Worm (Caenorhabditis elegans): Measurements from ENCODE around the gene F35E8.9.

The F35E8.9 gene

DNA sequence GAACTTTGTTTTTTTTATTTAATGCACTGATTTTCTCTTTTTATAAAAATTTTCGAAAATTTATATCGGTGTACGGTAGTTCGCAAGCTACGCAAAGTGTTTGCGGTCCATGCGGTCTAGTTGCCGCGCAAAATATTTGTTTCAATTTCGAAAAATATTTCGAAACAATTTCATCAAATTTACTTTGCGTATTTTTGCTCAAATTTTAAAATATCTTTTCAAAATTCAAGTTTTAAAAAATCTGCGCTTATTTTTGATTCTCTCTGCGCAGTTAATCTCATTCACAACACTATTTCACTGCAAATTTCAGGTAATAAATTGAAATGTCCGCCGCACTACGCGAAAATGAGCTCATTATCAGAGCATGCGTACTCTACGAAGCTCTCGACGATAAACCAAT lies 50.0 kb downstream of the F35E8.9 start, which contains the start of gene fbxa-197:
TSS of gene fbxa-197 (plus strand) at position 301 of the 400 bp plus-strand sequence.
- TF ChIP-seq hlh-17 (GFP tag; optimal IDR thresholded peaks at IDR 0.05; ENCODE audit: borderline replicate concordance): no peak
- no peak for TF ChIP-seq fos-1 (tag; optimal IDR thresholded peaks at IDR 0.05)
- TF ChIP-seq lir-3 (tag; optimal IDR thresholded peaks at IDR 0.05; ENCODE audit: poor library complexity): no peak
- TF ChIP-seq lin-39 (tag; optimal IDR thresholded peaks at IDR 0.05): no peak
- TF ChIP-seq vab-15 (tag; optimal IDR thresholded peaks at IDR 0.05): no peak
- no peak for TF ChIP-seq C16A3.4 (tag; optimal IDR thresholded peaks at IDR 0.05)
- TF ChIP-seq pax-3 (tag; optimal IDR thresholded peaks at IDR 0.05): no peak
- TF ChIP-seq Y116A8C.19 (tag; optimal IDR thresholded peaks at IDR 0.05; ENCODE audit: borderline replicate concordance): no peak
- TF ChIP-seq elt-3 (tag; optimal IDR thresholded peaks at IDR 0.05): no peak
- no peak for TF ChIP-seq mdl-1 (tag; optimal IDR thresholded peaks at IDR 0.05)
- TF ChIP-seq snpc-4 (tag; optimal IDR thresholded peaks at IDR 0.05): no peak
- no peak for TF ChIP-seq fkh-4 (tag; optimal IDR thresholded peaks at IDR 0.05; ENCODE audit: borderline replicate concordance)
- no peak for TF ChIP-seq nhr-90 (tag; optimal IDR thresholded peaks at IDR 0.05; ENCODE audit: poor library complexity)
- no peak for TF ChIP-seq ceh-63 (GFP tag; optimal IDR thresholded peaks at IDR 0.05)
- TF ChIP-seq nhr-11 (tag; optimal IDR thresholded peaks at IDR 0.05): no peak
